Fruit fly (Drosophila melanogaster) whole organism, embryonic: ENCODE measurements around the gene CG13369.

Experiments used
- Atf3 ChIP-seq: fragments of 200-800 bp; sonication (Bioruptor generic); optimal IDR thresholded peaks from 3 replicates; lab custom pipeline; 2016; ENCODE audit warnings: missing biosample characterization, missing genetic modification characterization
- CG10267 ChIP-seq: fragments of 200-800 bp; sonication (Bioruptor generic); optimal IDR thresholded peaks from 2 replicates; lab custom pipeline; 2018; ENCODE audit warnings: missing biosample characterization, mild to moderate bottlenecking, missing genetic modification characterization, moderate library complexity
- CG12236 ChIP-seq: fragments of 200-800 bp; sonication (Bioruptor generic); optimal IDR thresholded peaks from 2 replicates; lab custom pipeline; 2016; ENCODE audit warnings: missing biosample characterization, missing genetic modification characterization
- CG1529 ChIP-seq: fragments of 200-800 bp; sonication (Bioruptor generic); optimal IDR thresholded peaks from 3 replicates; lab custom pipeline; 2018; ENCODE audit warnings: missing biosample characterization, missing genetic modification characterization
- CG15479 ChIP-seq: fragments of 200-800 bp; sonication (Bioruptor generic); optimal IDR thresholded peaks from 3 replicates; lab custom pipeline; 2019; ENCODE audit warnings: missing biosample characterization, mild to moderate bottlenecking, missing genetic modification characterization, moderate library complexity
- CG17359 ChIP-seq: fragments of 200-800 bp; sonication (Bioruptor generic); optimal IDR thresholded peaks from 3 replicates; lab custom pipeline; 2018; ENCODE audit warnings: missing biosample characterization, mild to moderate bottlenecking, missing genetic modification characterization, moderate library complexity
- CG17361 ChIP-seq: fragments of 200-800 bp; sonication (Bioruptor generic); IDR thresholded peaks from 3 replicates; pipeline ENCODE4 v1.3.6; 2022; ENCODE audit warnings: missing biosample characterization, missing genetic modification characterization
- CG17385 ChIP-seq: fragments of 200-800 bp; sonication (Bioruptor generic); optimal IDR thresholded peaks from 3 replicates; lab custom pipeline; 2018; ENCODE audit warnings: missing biosample characterization, mild to moderate bottlenecking, missing genetic modification characterization
- CG17912 ChIP-seq: fragments of 200-800 bp; sonication (Bioruptor generic); optimal IDR thresholded peaks from 2 replicates; lab custom pipeline; 2018; ENCODE audit warnings: missing biosample characterization, mild to moderate bottlenecking, missing genetic modification characterization
- CG1792 ChIP-seq: fragments of 200-800 bp; sonication (Bioruptor generic); optimal IDR thresholded peaks from 2 replicates; lab custom pipeline; 2016; ENCODE audit warnings: missing biosample characterization, missing genetic modification characterization
- CG1832 ChIP-seq: fragments of 200-800 bp; sonication (Bioruptor generic); optimal IDR thresholded peaks from 2 replicates; lab custom pipeline; 2017; ENCODE audit warnings: missing biosample characterization, mild to moderate bottlenecking, missing genetic modification characterization, inconsistent platforms
- CG3065 ChIP-seq: fragments of 200-800 bp; sonication (Bioruptor generic); optimal IDR thresholded peaks from 2 replicates; lab custom pipeline; 2016; ENCODE audit warnings: missing biosample characterization, missing genetic modification characterization
- CG32532 ChIP-seq: fragments of 200-800 bp; sonication (Bioruptor generic); IDR thresholded peaks from 2 replicates; pipeline ENCODE4 v1.3.6; 2022; ENCODE audit warnings: missing biosample characterization, missing genetic modification characterization
- CG4617 ChIP-seq: fragments of 200-800 bp; sonication (Bioruptor generic); optimal IDR thresholded peaks from 3 replicates; lab custom pipeline; 2016; ENCODE audit warnings: missing biosample characterization, missing genetic modification characterization, borderline replicate concordance
- CG5953 ChIP-seq: fragments of 200-800 bp; sonication (Bioruptor generic); IDR thresholded peaks from 2 replicates; pipeline ENCODE4 v1.3.6; 2022; ENCODE audit warnings: missing biosample characterization, missing genetic modification characterization
- CG7357 ChIP-seq: fragments of 200-800 bp; sonication (Bioruptor generic); IDR thresholded peaks from 3 replicates; pipeline ENCODE4 v1.3.6; 2022; ENCODE audit warnings: missing biosample characterization, missing genetic modification characterization
- CG9215 ChIP-seq: fragments of 200-800 bp; sonication (Bioruptor generic); IDR thresholded peaks from 2 replicates; pipeline ENCODE4 v1.3.6; 2022; ENCODE audit warnings: missing biosample characterization, missing genetic modification characterization
- D ChIP-seq, 2 experiments: fragments of 200-800 bp in 1 of 2; fragments of >200 bp in 1 of 2; sonication (Bioruptor generic) in 1 of 2; optimal IDR thresholded peaks; 2 replicates in 1 of 2; 3 replicates in 1 of 2; lab custom pipeline; 2017; ENCODE audit warnings: mild to moderate bottlenecking in 1 of 2, missing biosample characterization in 1 of 2, missing genetic modification characterization in 1 of 2, missing genetic modification reagents in 1 of 2
- Deaf1 ChIP-seq: fragments of 200-800 bp; optimal IDR thresholded peaks from 3 replicates; lab custom pipeline; 2019; ENCODE audit warnings: missing biosample characterization, mild to moderate bottlenecking, missing genetic modification characterization, moderate library complexity
- Drgx ChIP-seq: fragments of 200-800 bp; sonication (Bioruptor generic); IDR thresholded peaks from 2 replicates; pipeline ENCODE4 v1.3.6; 2022; ENCODE audit warnings: missing biosample characterization, missing genetic modification characterization
- GATAe ChIP-seq: fragments of 200-800 bp; sonication (Bioruptor generic); conservative IDR thresholded peaks from 2 replicates; pipeline ENCODE4 v1.3.6; 2022; ENCODE audit warnings: missing biosample characterization, missing genetic modification characterization
- H2.0 ChIP-seq: fragments of 200-800 bp; sonication (Bioruptor generic); IDR thresholded peaks from 2 replicates; pipeline ENCODE4 v1.3.6; 2022; ENCODE audit warnings: missing biosample characterization, missing genetic modification characterization
- Hey ChIP-seq: fragments of 200-800 bp; sonication (Bioruptor generic); optimal IDR thresholded peaks from 3 replicates; lab custom pipeline; 2018; ENCODE audit warnings: missing biosample characterization, mild to moderate bottlenecking, missing genetic modification characterization
- Nf-YB ChIP-seq: fragments of 200-800 bp; sonication (Bioruptor generic); optimal IDR thresholded peaks from 3 replicates; lab custom pipeline; 2019; ENCODE audit warnings: missing biosample characterization, mild to moderate bottlenecking, missing genetic modification characterization, moderate library complexity
- Nf-YC ChIP-seq: fragments of 200-800 bp; optimal IDR thresholded peaks from 3 replicates; lab custom pipeline; 2019; ENCODE audit warnings: missing biosample characterization, mild to moderate bottlenecking, missing genetic modification characterization, moderate library complexity
- Optix ChIP-seq: fragments of 200-800 bp; sonication (Bioruptor generic); IDR thresholded peaks from 3 replicates; pipeline ENCODE4 v1.3.6; 2022; ENCODE audit warnings: missing biosample characterization, missing genetic modification characterization
- Poxn ChIP-seq: fragments of 200-800 bp; sonication (Bioruptor generic); IDR thresholded peaks from 2 replicates; pipeline ENCODE4 v1.3.6; 2022; ENCODE audit warnings: missing biosample characterization, missing genetic modification characterization
- Rx ChIP-seq: fragments of 200-800 bp; sonication (Bioruptor generic); IDR thresholded peaks from 2 replicates; pipeline ENCODE4 v1.3.6; 2022; ENCODE audit warnings: missing biosample characterization, missing genetic modification characterization
- al ChIP-seq: fragments of 200-800 bp; sonication (Bioruptor generic); IDR thresholded peaks from 2 replicates; pipeline ENCODE4 v1.3.6; 2022; ENCODE audit warnings: missing biosample characterization, missing genetic modification characterization
- ase ChIP-seq: fragments of 200-800 bp; sonication (Bioruptor generic); IDR thresholded peaks from 3 replicates; pipeline ENCODE4 v1.3.6; 2022; ENCODE audit warnings: missing biosample characterization, missing genetic modification characterization
- corto ChIP-seq: fragments of 200-800 bp; sonication (Bioruptor generic); optimal IDR thresholded peaks from 2 replicates; lab custom pipeline; 2016; ENCODE audit warnings: missing biosample characterization, mild to moderate bottlenecking, missing genetic modification characterization, moderate library complexity
- da ChIP-seq: fragments of 200-800 bp; sonication (Bioruptor generic); optimal IDR thresholded peaks from 2 replicates; lab custom pipeline; 2016; ENCODE audit warnings: missing biosample characterization, missing genetic modification characterization
- exex ChIP-seq: fragments of 200-800 bp; sonication (Bioruptor generic); optimal IDR thresholded peaks from 4 replicates; lab custom pipeline; 2018; ENCODE audit warnings: missing biosample characterization, mild to moderate bottlenecking, missing genetic modification characterization, moderate library complexity
- fru ChIP-seq: fragments of >200 bp; optimal IDR thresholded peaks from 2 replicates; lab custom pipeline; 2017
- gce ChIP-seq: fragments of 200-800 bp; sonication (Bioruptor generic); IDR thresholded peaks from 3 replicates; pipeline ENCODE4 v1.3.6; 2022; ENCODE audit warnings: missing biosample characterization, missing genetic modification characterization
- grn ChIP-seq: fragments of 200-800 bp; sonication (Bioruptor generic); optimal IDR thresholded peaks from 3 replicates; lab custom pipeline; 2017; ENCODE audit warnings: missing biosample characterization, missing genetic modification characterization
- hth ChIP-seq: fragments of >200 bp; optimal IDR thresholded peaks from 2 replicates; lab custom pipeline; 2017; ENCODE audit warnings: inconsistent platforms
- kay ChIP-seq: fragments of 200-800 bp; sonication (Bioruptor generic); optimal IDR thresholded peaks from 2 replicates; lab custom pipeline; 2016; ENCODE audit warnings: missing biosample characterization, missing genetic modification characterization
- kni ChIP-seq: fragments of 200-800 bp; sonication (Bioruptor generic); optimal IDR thresholded peaks from 3 replicates; lab custom pipeline; 2017; ENCODE audit warnings: mild to moderate bottlenecking, missing biosample characterization, missing genetic modification reagents, missing genetic modification characterization
- nom ChIP-seq: fragments of 200-800 bp; sonication (Bioruptor generic); optimal IDR thresholded peaks from 2 replicates; lab custom pipeline; 2017; ENCODE audit warnings: missing biosample characterization, missing genetic modification characterization, mild to moderate bottlenecking, moderate library complexity, missing genetic modification reagents
- otp ChIP-seq: fragments of 200-800 bp; sonication (Bioruptor generic); IDR thresholded peaks from 3 replicates; pipeline ENCODE4, ENCODE4 v1.3.6; 2022; ENCODE audit warnings: missing biosample characterization, missing genetic modification characterization
- phol ChIP-seq: fragments of 200-800 bp; sonication (Bioruptor generic); optimal IDR thresholded peaks from 3 replicates; lab custom pipeline; 2018; ENCODE audit warnings: missing biosample characterization, mild to moderate bottlenecking, missing genetic modification characterization, moderate library complexity
- pros ChIP-seq: fragments of 200-800 bp; sonication (Bioruptor generic); optimal IDR thresholded peaks from 3 replicates; lab custom pipeline; 2019; ENCODE audit warnings: missing biosample characterization, mild to moderate bottlenecking, missing genetic modification characterization, moderate library complexity
- psq ChIP-seq: fragments of 200-800 bp; sonication (Bioruptor generic); optimal IDR thresholded peaks from 2 replicates; lab custom pipeline; 2017; ENCODE audit warnings: missing biosample characterization, missing genetic modification characterization
- sens ChIP-seq: fragments of 200-800 bp; sonication (Bioruptor generic); peaks from one replicate; lab custom pipeline; 2016; ENCODE audit warnings: missing biosample characterization, missing genetic modification characterization
- sim ChIP-seq: fragments of 200-800 bp; sonication (Bioruptor generic); IDR thresholded peaks from 2 replicates; pipeline ENCODE4 v1.3.6; 2022; ENCODE audit warnings: missing biosample characterization, missing genetic modification characterization
- ssp ChIP-seq: fragments of 200-800 bp; sonication (Bioruptor generic); IDR thresholded peaks from 2 replicates; pipeline ENCODE4 v1.3.6; 2022; ENCODE audit warnings: missing biosample characterization, missing genetic modification characterization
- tap ChIP-seq: fragments of 200-800 bp; optimal IDR thresholded peaks from 3 replicates; lab custom pipeline; 2019; ENCODE audit warnings: missing biosample characterization, mild to moderate bottlenecking, missing genetic modification characterization, moderate library complexity
- tll ChIP-seq, 2 experiments: fragments of 200-800 bp in 1 of 2; fragments of >200 bp in 1 of 2; sonication (Bioruptor generic) in 1 of 2; optimal IDR thresholded peaks; 2 replicates each; lab custom pipeline; 2017 to 2019; ENCODE audit warnings: missing biosample characterization in 2 of 2, missing genetic modification characterization in 2 of 2, mild to moderate bottlenecking in 1 of 2, moderate library complexity in 1 of 2
- tna ChIP-seq: fragments of 200-800 bp; sonication (Bioruptor generic); IDR thresholded peaks from 2 replicates; pipeline ENCODE4 v1.3.6; 2022; ENCODE audit warnings: missing biosample characterization, missing genetic modification characterization; ENCODE audit not compliant: partially characterized antibody
- zf30C ChIP-seq: fragments of 200-800 bp; sonication (Bioruptor generic); optimal IDR thresholded peaks from 3 replicates; lab custom pipeline; 2018; ENCODE audit warnings: missing biosample characterization, mild to moderate bottlenecking, missing genetic modification characterization

The CG13369 gene

dm6 chrX:599727-600126 is 23.5 kb upstream of the CG13369 start (continued):
- TF ChIP-seq CG17385 (GFP tag; lab: Kevin White, UChicago) (no peak), fru (lab: Kevin White, UChicago) (no peak), GATAe (peak; percentile 81), Poxn (GFP tag; lab: Robert Waterston, UW) (no peak), nom (GFP tag; lab: Kevin White, UChicago) (no peak), exex (tag; lab: Kevin White, UChicago) (peak; percentile 74), zf30C (GFP tag; lab: Kevin White, UChicago) (no peak), ssp (no peak), grn (GFP tag; lab: Kevin White, UChicago) (peak; percentile 95), CG5953 (GFP tag; lab: Robert Waterston, UW) (no peak), Rx (GFP tag; lab: Robert Waterston, UW) (no peak), Drgx (GFP tag; lab: Robert Waterston, UW) (no peak), hth (lab: Kevin White, UChicago) (no peak), CG7357 (no peak), gce (GFP tag; lab: Robert Waterston, UW) (no peak), CG17359 (tag; lab: Kevin White, UChicago) (no peak), otp (GFP tag; lab: Robert Waterston, UW) (no peak), CG1792 (GFP tag; lab: Kevin White, UChicago) (no peak), tna (GFP tag; lab: Robert Waterston, UW) (no peak), tap (tag; lab: Kevin White, UChicago) (no peak), Deaf1 (peak; percentile 81), CG9215 (GFP tag; lab: Robert Waterston, UW) (no peak), H2.0 (GFP tag; lab: Robert Waterston, UW) (no peak), psq (GFP tag; lab: Kevin White, UChicago) (no peak), kay (no peak), da (GFP tag; lab: Kevin White, UChicago) (no peak), corto (GFP tag; lab: Kevin White, UChicago) (no peak), CG17912 (GFP tag; lab: Kevin White, UChicago) (no peak)

dm6 chrX:601984-602383 is 21.3 kb upstream of the CG13369 start:
- TF ChIP-seq sim (no peak), pros (GFP tag; lab: Kevin White, UChicago) (peak; percentile 47), ase (no peak), kni (GFP tag; lab: Kevin White, UChicago) (peak; percentile 37), sens (GFP tag; lab: Kevin White, UChicago) (peak; percentile 23), D (optimal IDR thresholded peaks at IDR 0.05; lab: Kevin White, UChicago) (no peak), D (GFP tag; optimal IDR thresholded peaks at IDR 0.05; lab: Kevin White, UChicago) (peak; percentile 7), Hey (tag; lab: Kevin White, UChicago) (peak; percentile 96), CG4617 (GFP tag; lab: Kevin White, UChicago) (no peak), tll (GFP tag; optimal IDR thresholded peaks at IDR 0.05; lab: Kevin White, UChicago) (peak in 1 of 2 experiments; percentile 53)

dm6 chrX:610048-610447 is 13.2 kb upstream of the CG13369 start:
- no peak for TF ChIP-seq Atf3 (GFP tag; lab: Kevin White, UChicago)
- TF ChIP-seq Nf-YC (tag; lab: Kevin White, UChicago), result peak; percentile 95
- TF ChIP-seq al (GFP tag; lab: Robert Waterston, UW), result no peak
- peak; percentile 93 for TF ChIP-seq Nf-YB
- no peak for TF ChIP-seq CG17361 (GFP tag; lab: Robert Waterston, UW)
- TF ChIP-seq Optix, result no peak
- TF ChIP-seq CG3065 (GFP tag; lab: Kevin White, UChicago), result no peak
- peak; percentile 13 for TF ChIP-seq phol
- TF ChIP-seq CG12236 (GFP tag; lab: Kevin White, UChicago), result no peak
- no peak for TF ChIP-seq sens (GFP tag; lab: Kevin White, UChicago)
- no peak for TF ChIP-seq CG32532 (GFP tag; lab: Robert Waterston, UW)
- TF ChIP-seq CG15479 (GFP tag; lab: Kevin White, UChicago), result no peak
- no peak for TF ChIP-seq CG10267 (tag; lab: Kevin White, UChicago)
- no peak for TF ChIP-seq CG1529 (GFP tag; lab: Kevin White, UChicago)
- no peak for TF ChIP-seq tna (GFP tag; lab: Robert Waterston, UW)
- TF ChIP-seq CG1832 (GFP tag; lab: Kevin White, UChicago), result peak; percentile 21
